Fruit fly (Drosophila melanogaster): ENCODE results near the gene CG43894.

DNA sequence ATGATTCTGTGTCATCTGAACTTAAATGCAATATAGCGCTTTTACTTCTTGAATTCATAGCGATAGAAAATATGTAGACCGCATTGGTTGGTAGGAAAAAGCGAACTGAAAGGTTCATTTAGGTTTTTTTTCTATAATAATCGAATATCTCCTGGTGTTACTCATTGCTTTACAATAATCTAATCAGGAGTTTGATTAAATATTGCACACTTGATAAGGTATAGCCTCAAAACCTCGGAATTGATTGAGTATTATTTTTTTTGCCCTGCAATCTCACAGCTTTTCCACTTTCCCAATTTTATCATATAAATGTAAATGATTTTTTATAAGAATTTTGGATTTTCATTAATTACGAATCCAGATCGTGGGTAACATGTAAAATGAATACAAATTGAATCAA is 26.8 kb upstream of the CG43894 start, which contains the start of gene CG10943:
- TF ChIP-seq CG8478 (optimal IDR thresholded peaks at IDR 0.05) (no peak), psq (optimal IDR thresholded peaks at IDR 0.05) (no peak), pan (optimal IDR thresholded peaks at IDR 0.05) (no peak), Dll (optimal IDR thresholded peaks at IDR 0.05) (no peak), EcR (GFP tag; optimal IDR thresholded peaks at IDR 0.05) (no peak)
